Worm (Caenorhabditis elegans): ENCODE measurements around the gene vha-1.

vha-1 gene

ce11 chrIII:9796448-9796847, 15.4 kb downstream of the vha-1 start, which contains the start of gene srxa-10:
TSS of gene srxa-10 (minus strand) at chrIII:9796548.
- no peak for TF ChIP-seq med-1 (GFP tag; optimal IDR thresholded peaks at IDR 0.05; ENCODE audit: insufficient read depth)
- TF ChIP-seq klf-2 (GFP tag; conservative IDR thresholded peaks at IDR 0.05) = no peak
- no peak for TF ChIP-seq T22C8.4 (GFP tag; IDR thresholded peaks at IDR 0.05)
- no peak for TF ChIP-seq ztf-29 (GFP tag; IDR thresholded peaks at IDR 0.05)
- TF ChIP-seq cog-1 (tag; optimal IDR thresholded peaks at IDR 0.05) = no peak
- no peak for TF ChIP-seq tab-1 (GFP tag; IDR thresholded peaks at IDR 0.05)
- no peak for TF ChIP-seq ztf-23 (GFP tag; IDR thresholded peaks at IDR 0.05)

DNA sequence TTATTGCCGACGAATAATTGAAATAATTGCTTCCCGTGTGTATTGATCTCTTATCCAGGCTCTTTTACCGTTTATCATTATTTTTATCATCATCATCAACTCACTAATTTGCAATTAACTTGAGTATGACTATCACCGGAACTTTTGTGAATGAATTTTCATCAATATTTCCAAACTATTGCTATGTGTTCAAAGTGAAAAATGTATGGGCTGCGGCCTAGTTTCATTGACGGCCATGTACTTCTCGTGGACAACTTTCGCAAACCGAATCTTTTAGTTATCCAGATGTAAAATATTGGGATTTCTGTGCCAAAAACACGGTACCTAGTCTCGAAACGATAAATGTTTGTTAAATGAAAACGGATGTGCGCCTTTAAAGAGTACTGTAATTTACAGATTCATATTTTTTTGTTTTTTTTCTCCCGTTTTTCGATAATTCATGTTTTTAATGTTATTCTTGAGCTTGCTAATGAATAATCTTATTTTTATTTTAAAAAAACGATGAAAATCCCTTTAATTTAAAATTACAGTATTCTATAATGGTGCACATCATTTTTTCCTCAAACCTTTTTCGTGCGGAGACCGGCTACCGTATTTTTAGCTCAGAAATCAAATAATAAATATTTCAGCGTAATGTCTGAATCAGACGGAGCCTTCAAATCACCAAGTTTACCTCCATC, 17.6 kb downstream of the vha-1 start, which contains the start of gene ZK632.2:
TSS of gene ZK632.2 (plus strand) at position 630 of the 680 bp plus-strand sequence.
- no peak for TF ChIP-seq klf-2 (GFP tag; conservative IDR thresholded peaks at IDR 0.05)
- TF ChIP-seq ztf-29 (GFP tag; IDR thresholded peaks at IDR 0.05) = no peak
- no peak for TF ChIP-seq T22C8.4 (GFP tag; IDR thresholded peaks at IDR 0.05)
- no peak for TF ChIP-seq ref-1 (GFP tag; conservative IDR thresholded peaks at IDR 0.05)
- TF ChIP-seq med-1 (GFP tag; optimal IDR thresholded peaks at IDR 0.05; ENCODE audit: insufficient read depth) = no peak
- TF ChIP-seq tab-1 (GFP tag; IDR thresholded peaks at IDR 0.05) = no peak
- TF ChIP-seq ztf-23 (GFP tag; IDR thresholded peaks at IDR 0.05) = no peak
- no peak for TF ChIP-seq cog-1 (tag; optimal IDR thresholded peaks at IDR 0.05)
- TF ChIP-seq flt-1 (GFP tag; IDR thresholded peaks at IDR 0.05) = no peak

DNA sequence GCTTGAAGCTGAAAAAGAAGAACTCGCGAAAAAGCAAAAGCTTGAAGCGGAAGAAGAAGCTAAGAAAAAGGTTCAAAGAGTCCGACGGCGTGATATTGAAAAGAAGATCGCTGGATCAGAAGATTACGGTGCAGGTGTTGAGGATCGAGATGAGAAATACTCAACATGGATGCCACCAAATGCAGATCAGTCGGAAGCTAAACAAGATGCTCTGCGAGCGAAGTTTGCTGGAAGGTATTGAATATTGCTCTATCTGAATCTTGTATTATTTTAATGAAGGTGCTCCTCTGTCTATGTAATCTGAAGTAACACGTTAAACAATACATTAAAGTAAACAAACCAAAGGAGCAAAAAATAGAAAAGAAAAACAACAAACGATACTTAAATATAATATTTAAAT, 21.0 kb downstream of the vha-1 start:
- TF ChIP-seq cog-1 (tag; optimal IDR thresholded peaks at IDR 0.05) (no peak), ztf-23 (GFP tag; IDR thresholded peaks at IDR 0.05) (no peak), ref-1 (GFP tag; conservative IDR thresholded peaks at IDR 0.05) (no peak), flt-1 (GFP tag; IDR thresholded peaks at IDR 0.05) (no peak), klf-2 (GFP tag; conservative IDR thresholded peaks at IDR 0.05) (no peak), T22C8.4 (GFP tag; IDR thresholded peaks at IDR 0.05) (no peak), tab-1 (GFP tag; IDR thresholded peaks at IDR 0.05) (no peak), med-1 (GFP tag; optimal IDR thresholded peaks at IDR 0.05; ENCODE audit: insufficient read depth) (no peak), ztf-29 (GFP tag; IDR thresholded peaks at IDR 0.05) (no peak)

DNA sequence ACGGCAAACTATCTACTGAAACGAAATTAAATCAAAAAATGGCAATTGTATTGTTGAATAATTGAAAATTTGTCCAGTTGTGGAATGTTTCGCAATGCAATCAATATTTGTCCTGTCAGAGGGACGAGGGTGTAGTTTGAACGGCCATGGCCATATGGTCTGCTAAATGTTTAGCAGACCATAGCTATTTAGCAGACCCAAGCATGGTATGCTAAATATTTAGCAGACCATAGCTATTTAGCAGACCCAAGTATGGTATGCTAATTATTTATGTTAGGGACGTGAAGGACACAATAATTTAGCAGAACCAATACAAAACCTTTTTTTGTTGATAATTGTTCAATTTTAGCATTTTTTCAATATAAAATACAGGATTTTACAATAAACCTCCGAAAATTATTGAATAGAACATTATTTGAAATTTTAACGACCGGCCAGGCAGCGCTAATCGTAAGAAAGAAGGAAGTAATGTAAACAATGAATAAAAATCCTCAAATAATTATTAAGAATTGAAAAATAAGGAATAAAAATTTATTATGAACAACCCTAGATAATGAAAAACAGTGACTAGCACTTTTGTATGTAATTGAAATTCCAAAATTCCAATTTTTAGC, 24.1 kb downstream of the vha-1 start, which contains the start of gene riok-3:
TSS of gene riok-3 (minus strand) at position 15 of the 614 bp plus-strand sequence.
- TF ChIP-seq ztf-29 (GFP tag; IDR thresholded peaks at IDR 0.05) (no peak), T22C8.4 (GFP tag; IDR thresholded peaks at IDR 0.05) (no peak), ref-1 (GFP tag; conservative IDR thresholded peaks at IDR 0.05) (no peak), klf-2 (GFP tag; conservative IDR thresholded peaks at IDR 0.05) (no peak), cog-1 (tag; optimal IDR thresholded peaks at IDR 0.05) (no peak), flt-1 (GFP tag; IDR thresholded peaks at IDR 0.05) (no peak), med-1 (GFP tag; optimal IDR thresholded peaks at IDR 0.05; ENCODE audit: insufficient read depth) (no peak), tab-1 (GFP tag; IDR thresholded peaks at IDR 0.05) (no peak), ztf-23 (GFP tag; IDR thresholded peaks at IDR 0.05) (no peak)

ce11 chrIII:9806968-9807559, 26.0 kb downstream of the vha-1 start, which contains the start of gene ZK632.4:
TSS of gene ZK632.4 (minus strand) at chrIII:9807454.
- TF ChIP-seq cog-1 (tag; optimal IDR thresholded peaks at IDR 0.05) = no peak
- TF ChIP-seq ztf-29 (GFP tag; IDR thresholded peaks at IDR 0.05) = no peak
- TF ChIP-seq ztf-23 (GFP tag; IDR thresholded peaks at IDR 0.05) = no peak
- no peak for TF ChIP-seq ref-1 (GFP tag; conservative IDR thresholded peaks at IDR 0.05)
- TF ChIP-seq flt-1 (GFP tag; IDR thresholded peaks at IDR 0.05) = no peak

DNA sequence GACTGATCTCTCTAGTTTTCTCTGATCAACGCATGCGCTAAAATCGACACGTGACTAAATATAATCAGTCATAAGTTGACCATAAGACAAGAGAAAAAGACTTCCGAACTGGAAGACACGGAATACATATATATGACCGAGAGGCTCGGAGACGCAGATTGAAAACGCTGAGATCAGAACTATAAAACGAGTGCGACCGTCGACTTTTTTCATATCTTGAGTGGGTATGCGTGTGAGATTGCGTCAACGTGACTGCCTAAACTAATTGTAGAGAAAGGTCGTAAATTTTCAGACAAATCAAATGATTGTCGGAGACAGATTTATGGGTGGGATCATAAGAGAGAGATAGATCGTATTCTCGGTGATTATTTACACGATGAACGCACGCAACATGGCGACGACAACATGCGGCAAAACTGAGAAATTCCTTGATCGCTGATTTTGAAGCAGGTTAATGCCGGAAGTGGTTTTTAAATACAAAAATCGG, 26.5 kb downstream of the vha-1 start:
- no peak for TF ChIP-seq ztf-23 (GFP tag; IDR thresholded peaks at IDR 0.05)
- no peak for TF ChIP-seq T22C8.4 (GFP tag; IDR thresholded peaks at IDR 0.05)
- no peak for TF ChIP-seq flt-1 (GFP tag; IDR thresholded peaks at IDR 0.05)
- TF ChIP-seq ztf-29 (GFP tag; IDR thresholded peaks at IDR 0.05) = no peak
- TF ChIP-seq cog-1 (tag; optimal IDR thresholded peaks at IDR 0.05) = no peak
- TF ChIP-seq tab-1 (GFP tag; IDR thresholded peaks at IDR 0.05) = no peak
- no peak for TF ChIP-seq ref-1 (GFP tag; conservative IDR thresholded peaks at IDR 0.05)
- TF ChIP-seq klf-2 (GFP tag; conservative IDR thresholded peaks at IDR 0.05) = no peak
- TF ChIP-seq med-1 (GFP tag; optimal IDR thresholded peaks at IDR 0.05; ENCODE audit: insufficient read depth) = no peak

DNA sequence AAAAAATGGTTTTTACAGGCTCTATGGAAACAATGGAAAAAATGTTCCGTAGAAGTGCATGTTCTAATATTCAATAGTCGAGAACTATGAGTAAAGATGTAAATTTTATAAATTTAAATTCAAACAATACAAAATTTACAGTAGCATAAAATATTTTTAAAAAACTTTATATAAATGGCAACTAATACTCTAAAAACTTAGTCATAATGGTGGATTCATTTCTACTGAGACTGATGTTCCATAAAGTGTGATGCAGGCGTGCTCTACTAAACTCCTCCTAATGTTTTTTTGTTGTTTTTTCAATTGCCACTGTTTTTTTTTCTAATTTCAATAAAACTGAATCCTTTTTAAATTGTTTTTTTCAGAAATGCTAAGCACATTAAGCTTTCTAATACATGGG, 27.1 kb downstream of the vha-1 start, which contains the start of gene gtap-2:
TSS of gene gtap-2 (plus strand) at position 366 of the 400 bp plus-strand sequence.
- no peak for TF ChIP-seq ref-1 (GFP tag; conservative IDR thresholded peaks at IDR 0.05)
- no peak for TF ChIP-seq flt-1 (GFP tag; IDR thresholded peaks at IDR 0.05)

ce11 chrIII:9813146-9813545, 32.1 kb downstream of the vha-1 start, which contains the start of gene ZK632.14:
TSS of gene ZK632.14 (plus strand) at chrIII:9813446.
- no peak for TF ChIP-seq tab-1 (GFP tag; IDR thresholded peaks at IDR 0.05)
- no peak for TF ChIP-seq cog-1 (tag; optimal IDR thresholded peaks at IDR 0.05)
- no peak for TF ChIP-seq T22C8.4 (GFP tag; IDR thresholded peaks at IDR 0.05)
- no peak for TF ChIP-seq flt-1 (GFP tag; IDR thresholded peaks at IDR 0.05)
- no peak for TF ChIP-seq med-1 (GFP tag; optimal IDR thresholded peaks at IDR 0.05; ENCODE audit: insufficient read depth)
- TF ChIP-seq ref-1 (GFP tag; conservative IDR thresholded peaks at IDR 0.05) = no peak
- no peak for TF ChIP-seq ztf-29 (GFP tag; IDR thresholded peaks at IDR 0.05)
- no peak for TF ChIP-seq ztf-23 (GFP tag; IDR thresholded peaks at IDR 0.05)
- no peak for TF ChIP-seq klf-2 (GFP tag; conservative IDR thresholded peaks at IDR 0.05)

DNA sequence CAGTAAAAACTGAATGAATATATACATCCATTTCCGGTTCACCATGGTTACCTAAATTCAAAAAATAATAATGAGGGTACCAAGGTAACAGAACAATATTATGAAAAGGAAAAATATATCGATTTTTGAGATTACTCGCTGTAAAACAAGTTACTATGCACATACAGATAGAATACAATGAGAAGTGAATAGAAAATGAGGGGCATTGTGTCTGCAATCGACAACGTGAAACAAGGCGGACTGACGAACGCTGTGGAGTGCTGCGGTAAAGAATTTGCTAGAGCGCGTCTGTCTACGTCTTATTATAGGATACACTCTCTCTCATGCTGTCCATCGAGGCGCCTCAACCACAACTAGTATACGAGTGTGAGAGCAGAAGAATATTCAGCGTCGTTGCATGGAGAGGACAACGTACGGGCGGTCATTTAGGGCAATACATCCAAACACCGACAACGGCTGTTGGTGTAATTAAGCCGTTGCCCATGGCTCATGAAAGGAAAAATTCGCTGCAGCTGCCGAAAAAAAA, 36.1 kb downstream of the vha-1 start, which contains the start of gene cnx-1:
TSS of gene cnx-1 (minus strand) at position 51 of the 526 bp plus-strand sequence.
- no peak for TF ChIP-seq med-1 (GFP tag; optimal IDR thresholded peaks at IDR 0.05; ENCODE audit: insufficient read depth)
- TF ChIP-seq tab-1 (GFP tag; IDR thresholded peaks at IDR 0.05) = peak; percentile 68; the same call in 1 of the 2 replicates
- no peak for TF ChIP-seq ref-1 (GFP tag; conservative IDR thresholded peaks at IDR 0.05)
- TF ChIP-seq ztf-29 (GFP tag; IDR thresholded peaks at IDR 0.05) = no peak
- peak; percentile 42; the same call in 1 of the 2 replicates for TF ChIP-seq flt-1 (GFP tag; IDR thresholded peaks at IDR 0.05)
- TF ChIP-seq T22C8.4 (GFP tag; IDR thresholded peaks at IDR 0.05) = no peak
- no peak for TF ChIP-seq cog-1 (tag; optimal IDR thresholded peaks at IDR 0.05)
- no peak for TF ChIP-seq ztf-23 (GFP tag; IDR thresholded peaks at IDR 0.05)
- TF ChIP-seq klf-2 (GFP tag; conservative IDR thresholded peaks at IDR 0.05) = no peak
